Worm (Caenorhabditis elegans): ENCODE measurements around the gene W07G4.5.

The W07G4.5 gene

DNA sequence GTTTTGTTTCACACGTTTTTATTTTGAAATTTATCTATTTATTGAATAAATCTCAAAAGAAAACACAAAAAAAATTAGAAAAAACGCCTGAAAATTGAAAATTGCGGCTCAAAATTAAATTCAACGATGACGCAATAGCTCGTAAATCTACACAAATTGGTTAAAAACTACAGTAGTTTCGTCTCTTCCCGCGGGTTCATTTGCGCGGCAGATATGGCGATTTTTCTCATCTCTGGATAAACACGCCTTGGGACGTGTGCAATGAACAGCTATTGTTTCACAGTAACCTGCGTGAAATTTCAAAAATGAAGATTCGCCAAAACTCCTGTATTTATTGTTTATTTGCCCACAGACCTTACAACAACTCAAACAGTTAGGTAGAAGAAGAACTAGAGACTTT lies 38.5 kb upstream of the W07G4.5 start:
- TF ChIP-seq nhr-90 (tag; optimal IDR thresholded peaks at IDR 0.05) (no peak), F52B5.7 (tag; optimal IDR thresholded peaks at IDR 0.05) (no peak), ztf-22 (GFP tag; optimal IDR thresholded peaks at IDR 0.05) (no peak), xnd-1 (tag; optimal IDR thresholded peaks at IDR 0.05) (peak; percentile 59), ceh-40 (GFP tag; IDR thresholded peaks at IDR 0.05) (no peak), efl-1 (GFP tag; optimal IDR thresholded peaks at IDR 0.05) (peak; percentile 24), snpc-1.3 (tag; optimal IDR thresholded peaks at IDR 0.05; ENCODE audit: insufficient read depth) (no peak), T07F8.4 (tag; optimal IDR thresholded peaks at IDR 0.05) (no peak), ets-4 (GFP tag; optimal IDR thresholded peaks at IDR 0.05) (no peak), atf-7 (tag; optimal IDR thresholded peaks at IDR 0.05) (no peak), lsl-1 (GFP tag; optimal IDR thresholded peaks at IDR 0.05) (peak; percentile 73), hrde-1 (tag; optimal IDR thresholded peaks at IDR 0.05; ENCODE audit: borderline replicate concordance) (no peak), chd-7 (tag; optimal IDR thresholded peaks at IDR 0.05) (no peak), D2030.7 (GFP tag; IDR thresholded peaks at IDR 0.05) (0 out of 2 replicates have a peak, but pooled peaks have one; percentile 26), attf-6 (GFP tag; IDR thresholded peaks at IDR 0.05) (no peak), sdz-38 (tag; optimal IDR thresholded peaks at IDR 0.05) (no peak), madf-8 (GFP tag; conservative IDR thresholded peaks at IDR 0.05) (peak; percentile 56), madf-6 (GFP tag; IDR thresholded peaks at IDR 0.05) (peak; percentile 82), mel-28 (tag; optimal IDR thresholded peaks at IDR 0.05; ENCODE audit: borderline replicate concordance) (no peak), Y95B8A.8 (GFP tag; IDR thresholded peaks at IDR 0.05) (no peak), rpc-1 (optimal IDR thresholded peaks at IDR 0.05) (no peak), rpc-1 (tag; optimal IDR thresholded peaks at IDR 0.05) (no peak), hlh-26 (GFP tag; conservative IDR thresholded peaks at IDR 0.05) (no peak), F39B2.1 (GFP tag; IDR thresholded peaks at IDR 0.05) (no peak), F33H1.4 (GFP tag; IDR thresholded peaks at IDR 0.05) (peak; percentile 47; the same call in 1 of the 2 replicates)

DNA sequence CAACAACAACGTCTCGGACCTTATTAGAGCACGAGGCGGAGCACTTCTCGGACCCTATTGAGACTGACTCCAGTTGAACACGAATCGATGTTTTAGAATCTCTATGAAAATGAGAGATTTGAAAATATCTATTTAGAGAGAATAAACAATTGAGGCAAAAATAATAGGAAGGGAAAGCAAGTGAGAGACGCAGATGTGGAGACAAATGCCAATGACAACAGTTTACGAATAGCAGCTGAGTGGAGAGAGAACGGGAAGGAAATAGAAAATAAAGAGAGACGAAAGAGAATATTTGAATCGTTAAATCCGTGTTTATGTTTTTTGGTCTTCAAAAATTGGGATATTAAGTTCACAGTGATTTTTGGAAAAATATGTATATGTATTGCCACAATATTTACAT lies 37.9 kb upstream of the W07G4.5 start:
- TF ChIP-seq hmg-1.2 (GFP tag; IDR thresholded peaks at IDR 0.05) = peak; percentile 54; the same call in 1 of the 2 replicates
- TF ChIP-seq nhr-80 (tag; optimal IDR thresholded peaks at IDR 0.05) = peak; percentile 13
- no peak for TF ChIP-seq rpc-1 (optimal IDR thresholded peaks at IDR 0.05)
- TF ChIP-seq rpc-1 (tag; optimal IDR thresholded peaks at IDR 0.05) = no peak

DNA sequence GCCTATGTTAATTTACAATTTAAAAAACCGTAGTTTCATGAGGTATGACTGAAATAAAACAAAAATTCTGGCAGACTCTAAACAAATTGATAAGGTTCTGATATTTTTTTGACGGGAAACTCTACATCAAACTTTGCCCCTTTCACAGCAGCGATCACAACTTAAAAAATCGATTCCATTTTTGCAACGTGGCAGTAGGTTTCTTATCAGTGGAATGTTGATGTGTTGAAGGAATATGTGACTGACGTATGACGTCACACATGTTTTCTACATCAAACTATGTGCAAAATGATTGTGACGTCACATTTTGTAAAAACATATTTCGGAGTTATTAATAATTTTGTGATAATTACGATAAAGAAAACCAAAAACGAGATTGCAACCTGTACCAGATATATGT lies 35.9 kb upstream of the W07G4.5 start:
- TF ChIP-seq snpc-3.4 (tag; optimal IDR thresholded peaks at IDR 0.05) (no peak), lsl-1 (GFP tag; optimal IDR thresholded peaks at IDR 0.05) (no peak), B0261.1 (tag; optimal IDR thresholded peaks at IDR 0.05) (no peak), ceh-100 (GFP tag; IDR thresholded peaks at IDR 0.05) (no peak), tbp1 (GFP tag; optimal IDR thresholded peaks at IDR 0.05) (peak; percentile 1), unc-62 (GFP tag; optimal IDR thresholded peaks at IDR 0.05) (peak; percentile 22), ztf-6 (GFP tag; IDR thresholded peaks at IDR 0.05) (no peak), repo-1 (tag; optimal IDR thresholded peaks at IDR 0.05) (no peak), cebp-1 (GFP tag; IDR thresholded peaks at IDR 0.05) (no peak), cebp-1 (tag; optimal IDR thresholded peaks at IDR 0.05) (peak; percentile 23), atf-7 (tag; optimal IDR thresholded peaks at IDR 0.05) (peak; percentile 87), nhr-80 (tag; optimal IDR thresholded peaks at IDR 0.05) (peak; percentile 69), let-607 (tag; optimal IDR thresholded peaks at IDR 0.05) (peak; percentile 58 to 92), attf-5 (GFP tag; optimal IDR thresholded peaks at IDR 0.05) (no peak)
